Worm (Caenorhabditis elegans) whole organism, L4 larva: Measurements from ENCODE around the gene Y43F8C.3.

Source experiments
- dpl-1 ChIP-seq: fragments of 150-350 bp; optimal IDR thresholded peaks from 2 replicates; lab custom pipeline; 2014; ENCODE audit warnings: missing biosample characterization, missing genetic modification reagents, missing genetic modification characterization
- mdt-29 ChIP-seq: fragments of 200-800 bp; sonication (Bioruptor generic); IDR thresholded peaks from 2 replicates; pipeline ENCODE4 v1.3.6; 2022; ENCODE audit warnings: missing genetic modification reagents, missing genetic modification characterization, missing compliant biosample characterization
- nhr-77 ChIP-seq: fragments of 150-350 bp; optimal IDR thresholded peaks from 2 replicates; lab custom pipeline; 2014; ENCODE audit warnings: missing biosample characterization, missing genetic modification characterization
- pha-4 ChIP-seq, 2 experiments: fragments of 150-350 bp in 1 of 2; fragments of 200-800 bp in 1 of 2; sonication (Bioruptor generic) in 1 of 2; IDR thresholded peaks in 1 of 2; optimal IDR thresholded peaks in 1 of 2; 2 replicates each; pipeline versions ENCODE4 v1.3.6 to Lab custom; 2014 to 2022; ENCODE audit warnings: missing genetic modification characterization in 2 of 2, missing genetic modification reagents in 2 of 2, missing biosample characterization in 1 of 2, missing compliant biosample characterization in 1 of 2
- spr-3 ChIP-seq: fragments of 200-800 bp; sonication (Bioruptor generic); optimal IDR thresholded peaks from 2 replicates; lab custom pipeline; 2018; ENCODE audit warnings: mild to moderate bottlenecking, missing genetic modification characterization, missing compliant biosample characterization
- unc-62 ChIP-seq, 3 experiments: fragments of 150-350 bp in 1 of 3; sonication (generic microtip); optimal IDR thresholded peaks in 2 of 3; peaks in 1 of 3; 1 replicate in 1 of 3; 2 replicates in 2 of 3; lab custom pipeline; 2014 to 2017; ENCODE audit warnings: missing biosample characterization in 3 of 3, missing genetic modification characterization in 3 of 3, missing genetic modification reagents in 3 of 3, missing genotype in 1 of 3

DNA sequence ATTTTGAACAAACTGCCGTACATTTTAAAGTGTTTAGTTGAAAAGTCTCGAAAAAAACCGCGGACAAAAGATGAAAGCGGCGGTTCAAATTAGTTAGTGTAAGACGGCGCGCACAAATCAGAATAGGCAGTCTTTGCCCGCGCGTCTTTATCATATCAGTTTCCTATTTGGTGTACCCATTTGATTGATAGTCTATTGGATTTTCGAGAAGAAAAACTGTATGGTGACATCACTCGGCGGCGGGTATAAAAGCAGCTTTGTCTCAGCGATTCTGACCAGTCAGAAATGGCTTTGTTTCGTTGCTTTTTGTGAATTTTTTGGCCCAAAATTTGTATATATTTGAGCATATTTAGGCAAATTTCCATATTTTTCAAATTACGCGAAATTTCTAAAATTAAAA lies 13.8 kb downstream of the Y43F8C.3 start:
- TF ChIP-seq nhr-77 (tag; lab: Kevin White, UChicago) (no peak), mdt-29 (GFP tag; lab: Robert Waterston, UW) (no peak), unc-62 (GFP tag; optimal IDR thresholded peaks at IDR 0.05 in 1 of 2; lab: Kevin White, UChicago) (no peak), unc-62 (tag; optimal IDR thresholded peaks at IDR 0.05; lab: Kevin White, UChicago) (no peak), pha-4 (GFP tag; IDR thresholded peaks at IDR 0.05; lab: Robert Waterston, UW) (no peak), pha-4 (tag; optimal IDR thresholded peaks at IDR 0.05; lab: Kevin White, UChicago) (no peak), dpl-1 (no peak), spr-3 (GFP tag; lab: Kevin White, UChicago) (no peak)
